Worm (Caenorhabditis elegans): Measurements from ENCODE around the gene far-2.

- no peak for TF ChIP-seq nhr-42 (GFP tag; IDR thresholded peaks at IDR 0.05)
- TF ChIP-seq php-3 (GFP tag; IDR thresholded peaks at IDR 0.05) = no peak
- TF ChIP-seq unc-130 (GFP tag; optimal IDR thresholded peaks at IDR 0.05) = no peak
- TF ChIP-seq mdt-29 (GFP tag; IDR thresholded peaks at IDR 0.05) = no peak
- no peak for TF ChIP-seq egl-27 (tag; optimal IDR thresholded peaks at IDR 0.05)
- TF ChIP-seq mxl-3 (GFP tag; optimal IDR thresholded peaks at IDR 0.05) = no peak
- no peak for TF ChIP-seq F49E8.2 (tag; optimal IDR thresholded peaks at IDR 0.05; ENCODE audit: borderline replicate concordance)
- no peak for TF ChIP-seq lsy-2 (tag; optimal IDR thresholded peaks at IDR 0.05)
These were observed 27.5 kb downstream of the far-2 start, which contains the start of gene cya-1 for ce11 chrIII:9109172-9109571.
